Worm (Caenorhabditis elegans) whole organism, L3 larva: ENCODE results near the gene chpf-2.

Experiments used
- R02D3.7 ChIP-seq: fragments of 150-350 bp; optimal IDR thresholded peaks from 2 replicates; lab custom pipeline; 2014; ENCODE audit warnings: missing biosample characterization, missing genetic modification characterization
- nhr-11 ChIP-seq: fragments of 150-350 bp; optimal IDR thresholded peaks from 2 replicates; lab custom pipeline; 2014; ENCODE audit warnings: missing biosample characterization, missing genetic modification characterization
- zag-1 ChIP-seq: fragments of 150-350 bp; optimal IDR thresholded peaks from 2 replicates; lab custom pipeline; 2014; ENCODE audit warnings: missing biosample characterization, missing genetic modification characterization

ce11 chrV:3054254-3054653 is 15.1 kb upstream of the chpf-2 start, which contains the start of gene C50H11.8:
- no peak for TF ChIP-seq nhr-11
- TF ChIP-seq zag-1, result no peak
- TF ChIP-seq R02D3.7 (tag; lab: Kevin White, UChicago), result no peak
